Fruit fly (Drosophila melanogaster) whole organism, embryonic: ENCODE measurements around the gene CG43998.

Experiments
- Awh ChIP-seq: fragments of 200-800 bp; sonication (Bioruptor generic); IDR thresholded peaks from 2 replicates; pipeline ENCODE4, ENCODE4 v1.3.6; 2022; ENCODE audit warnings: missing biosample characterization, missing genetic modification characterization
- CG1024 ChIP-seq: fragments of 200-800 bp; sonication (Bioruptor generic); IDR thresholded peaks from 2 replicates; pipeline ENCODE4 v1.3.6; 2022; ENCODE audit warnings: missing biosample characterization, missing genetic modification characterization
- CG10321 ChIP-seq: fragments of 200-800 bp; sonication (Bioruptor generic); IDR thresholded peaks from 2 replicates; pipeline ENCODE4 v1.3.6; 2022; ENCODE audit warnings: missing biosample characterization, missing genetic modification characterization
- CG10979 ChIP-seq: fragments of 200-800 bp; sonication (Bioruptor generic); optimal IDR thresholded peaks from 2 replicates; lab custom pipeline; 2018; ENCODE audit warnings: missing biosample characterization, mild to moderate bottlenecking, missing genetic modification characterization, moderate library complexity
- CG11085 ChIP-seq: fragments of 200-800 bp; sonication (Bioruptor generic); IDR thresholded peaks from 2 replicates; pipeline ENCODE4 v1.3.6; 2022; ENCODE audit warnings: missing biosample characterization, missing genetic modification characterization
- CG12071 ChIP-seq: fragments of 200-800 bp; sonication (Bioruptor generic); optimal IDR thresholded peaks from 3 replicates; lab custom pipeline; 2018; ENCODE audit warnings: missing biosample characterization, mild to moderate bottlenecking, missing genetic modification characterization
- CG12104 ChIP-seq: fragments of 200-800 bp; sonication (Bioruptor generic); optimal IDR thresholded peaks from 3 replicates; lab custom pipeline; 2016; ENCODE audit warnings: missing biosample characterization, missing genetic modification characterization
- CG12659 ChIP-seq: fragments of 200-800 bp; sonication (Bioruptor generic); optimal IDR thresholded peaks from 3 replicates; lab custom pipeline; 2017; ENCODE audit warnings: mild to moderate bottlenecking, missing biosample characterization, missing genetic modification reagents, missing genetic modification characterization
- CG13296 ChIP-seq: fragments of 200-800 bp; sonication (Bioruptor generic); optimal IDR thresholded peaks from 3 replicates; lab custom pipeline; 2018; ENCODE audit warnings: missing biosample characterization, mild to moderate bottlenecking, missing genetic modification characterization
- CG1602 ChIP-seq: fragments of 200-800 bp; sonication (Bioruptor generic); optimal IDR thresholded peaks from 3 replicates; lab custom pipeline; 2016; ENCODE audit warnings: missing biosample characterization, missing genetic modification characterization
- CG16779 ChIP-seq: fragments of 200-800 bp; sonication (Bioruptor generic); IDR thresholded peaks from 2 replicates; pipeline ENCODE4 v1.3.6; 2022; ENCODE audit warnings: missing biosample characterization, missing genetic modification characterization
- CG17186 ChIP-seq: fragments of 200-800 bp; sonication (Bioruptor generic); optimal IDR thresholded peaks from 3 replicates; lab custom pipeline; 2017; ENCODE audit warnings: missing biosample characterization, missing genetic modification reagents, missing genetic modification characterization
- CG17328 ChIP-seq: fragments of 200-800 bp; sonication (Bioruptor generic); IDR thresholded peaks from 2 replicates; pipeline ENCODE4 v1.3.6; 2022; ENCODE audit warnings: missing biosample characterization, missing genetic modification characterization
- CG17802 ChIP-seq: fragments of 200-800 bp; sonication (Bioruptor generic); optimal IDR thresholded peaks from 2 replicates; lab custom pipeline; 2018; ENCODE audit warnings: missing biosample characterization, mild to moderate bottlenecking, missing genetic modification characterization, moderate library complexity
- CG17912 ChIP-seq: fragments of 200-800 bp; sonication (Bioruptor generic); optimal IDR thresholded peaks from 2 replicates; lab custom pipeline; 2018; ENCODE audit warnings: missing biosample characterization, mild to moderate bottlenecking, missing genetic modification characterization
- CG2120 ChIP-seq: fragments of 200-800 bp; sonication (Bioruptor generic); optimal IDR thresholded peaks from 3 replicates; lab custom pipeline; 2016; ENCODE audit warnings: missing biosample characterization, missing genetic modification characterization
- CG2129 ChIP-seq: fragments of 200-800 bp; sonication (Bioruptor generic); IDR thresholded peaks from 2 replicates; pipeline ENCODE4 v1.3.6; 2022; ENCODE audit warnings: missing biosample characterization, missing genetic modification characterization; ENCODE audit not compliant: partially characterized antibody
- CG31365 ChIP-seq: fragments of 200-800 bp; sonication (Bioruptor generic); optimal IDR thresholded peaks from 2 replicates; lab custom pipeline; 2018; ENCODE audit warnings: missing biosample characterization, mild to moderate bottlenecking, missing genetic modification characterization
- CG32767 ChIP-seq: fragments of 200-800 bp; sonication (Bioruptor generic); IDR thresholded peaks from 2 replicates; pipeline ENCODE4 v1.3.6; 2022; ENCODE audit warnings: missing biosample characterization, missing genetic modification characterization
- CG3281 ChIP-seq: fragments of 200-800 bp; sonication (Bioruptor generic); optimal IDR thresholded peaks from 3 replicates; lab custom pipeline; 2017; ENCODE audit warnings: missing biosample characterization, mild to moderate bottlenecking, missing genetic modification characterization
- CG7928 ChIP-seq: fragments of 200-800 bp; sonication (Bioruptor generic); optimal IDR thresholded peaks from 2 replicates; lab custom pipeline; 2017; ENCODE audit warnings: missing biosample characterization, mild to moderate bottlenecking, missing genetic modification characterization
- CHES-1-like ChIP-seq: fragments of 200-800 bp; sonication (Bioruptor generic); optimal IDR thresholded peaks from 2 replicates; lab custom pipeline; 2016; ENCODE audit warnings: missing biosample characterization, missing genetic modification characterization
- Camta ChIP-seq: fragments of 200-800 bp; sonication (Bioruptor generic); optimal IDR thresholded peaks from 2 replicates; lab custom pipeline; 2016; ENCODE audit warnings: missing biosample characterization, missing genetic modification characterization
- Ets65A ChIP-seq: fragments of 200-800 bp; sonication (Bioruptor generic); peaks from one replicate; lab custom pipeline; 2016; ENCODE audit warnings: missing biosample characterization, missing genetic modification characterization
- HLH3B ChIP-seq: fragments of 200-800 bp; sonication (Bioruptor generic); IDR thresholded peaks from 2 replicates; pipeline ENCODE4 v1.3.6; 2022; ENCODE audit warnings: missing biosample characterization, missing genetic modification characterization
- HLH4C ChIP-seq: fragments of 200-800 bp; sonication (Bioruptor generic); IDR thresholded peaks from 3 replicates; pipeline ENCODE4 v1.3.6; 2022; ENCODE audit warnings: missing biosample characterization, missing genetic modification characterization; ENCODE audit not compliant: partially characterized antibody
- Hand ChIP-seq: fragments of 200-800 bp; sonication (Bioruptor generic); optimal IDR thresholded peaks from 2 replicates; lab custom pipeline; 2017; ENCODE audit warnings: mild to moderate bottlenecking, missing biosample characterization, missing genetic modification reagents, missing genetic modification characterization
- Kr ChIP-seq: fragments of 200-800 bp; sonication (Bioruptor generic); optimal IDR thresholded peaks from 2 replicates; lab custom pipeline; 2017; ENCODE audit warnings: missing biosample characterization, mild to moderate bottlenecking, missing genetic modification characterization
- Neu2 ChIP-seq: fragments of 200-800 bp; sonication (Bioruptor generic); optimal IDR thresholded peaks from 3 replicates; lab custom pipeline; 2016; ENCODE audit warnings: missing biosample characterization, missing genetic modification characterization, borderline replicate concordance
- Optix ChIP-seq: fragments of 200-800 bp; sonication (Bioruptor generic); IDR thresholded peaks from 3 replicates; pipeline ENCODE4 v1.3.6; 2022; ENCODE audit warnings: missing biosample characterization, missing genetic modification characterization
- Rx ChIP-seq: fragments of 200-800 bp; sonication (Bioruptor generic); IDR thresholded peaks from 2 replicates; pipeline ENCODE4 v1.3.6; 2022; ENCODE audit warnings: missing biosample characterization, missing genetic modification characterization
- Stat92E ChIP-seq, 3 experiments: fragments of >200 bp in 2 of 3; fragments of 200-800 bp in 1 of 3; sonication (Bioruptor generic) in 1 of 3; optimal IDR thresholded peaks; 2 replicates each; lab custom pipeline; 2017 to 2019; ENCODE audit warnings: missing biosample characterization in 3 of 3, missing genetic modification characterization in 3 of 3, mild to moderate bottlenecking in 1 of 3, moderate library complexity in 1 of 3
- YL-1 ChIP-seq: fragments of 200-800 bp; sonication (Bioruptor generic); optimal IDR thresholded peaks from 3 replicates; lab custom pipeline; 2017; ENCODE audit warnings: missing biosample characterization, mild to moderate bottlenecking, missing genetic modification characterization
- ash1 ChIP-seq: fragments of 200-800 bp; sonication (Bioruptor generic); optimal IDR thresholded peaks from 2 replicates; lab custom pipeline; 2018; ENCODE audit warnings: missing biosample characterization, mild to moderate bottlenecking, missing genetic modification characterization
- ato ChIP-seq: fragments of 200-800 bp; sonication (Bioruptor generic); IDR thresholded peaks from 2 replicates; pipeline ENCODE4 v1.3.6; 2022; ENCODE audit warnings: missing biosample characterization, missing genetic modification characterization; ENCODE audit not compliant: partially characterized antibody
- dimm ChIP-seq: fragments of 200-800 bp; sonication (Bioruptor generic); IDR thresholded peaks from 2 replicates; pipeline ENCODE4 v1.3.6; 2022; ENCODE audit warnings: missing biosample characterization, missing genetic modification characterization
- exex ChIP-seq: fragments of 200-800 bp; sonication (Bioruptor generic); optimal IDR thresholded peaks from 4 replicates; lab custom pipeline; 2018; ENCODE audit warnings: missing biosample characterization, mild to moderate bottlenecking, missing genetic modification characterization, moderate library complexity
- fd102C ChIP-seq: fragments of 200-800 bp; sonication (Bioruptor generic); optimal IDR thresholded peaks from 2 replicates; lab custom pipeline; 2018; ENCODE audit warnings: missing biosample characterization, mild to moderate bottlenecking, missing genetic modification characterization, moderate library complexity
- ftz-f1 ChIP-seq: fragments of 200-800 bp; sonication (Bioruptor generic); optimal IDR thresholded peaks from 2 replicates; lab custom pipeline; 2016; ENCODE audit warnings: missing biosample characterization, missing genetic modification characterization
- gcm2 ChIP-seq: fragments of 200-800 bp; sonication (Bioruptor generic); optimal IDR thresholded peaks from 2 replicates; lab custom pipeline; 2016; ENCODE audit warnings: missing biosample characterization, missing genetic modification characterization
- hth ChIP-seq: fragments of >200 bp; optimal IDR thresholded peaks from 2 replicates; lab custom pipeline; 2017; ENCODE audit warnings: inconsistent platforms
- lbe ChIP-seq: fragments of 200-800 bp; sonication (Bioruptor generic); optimal IDR thresholded peaks from 2 replicates; lab custom pipeline; 2016; ENCODE audit warnings: missing biosample characterization, mild to moderate bottlenecking, missing genetic modification characterization
- mam ChIP-seq: fragments of 200-800 bp; sonication (Bioruptor generic); optimal IDR thresholded peaks from 3 replicates; lab custom pipeline; 2016; ENCODE audit warnings: missing biosample characterization, missing genetic modification characterization
- odd ChIP-seq: fragments of 200-800 bp; sonication (Bioruptor generic); optimal IDR thresholded peaks from 2 replicates; lab custom pipeline; 2017; ENCODE audit warnings: missing biosample characterization, mild to moderate bottlenecking, missing genetic modification characterization
- pum ChIP-seq: fragments of 200-800 bp; sonication (Bioruptor generic); optimal IDR thresholded peaks from 2 replicates; lab custom pipeline; 2016; ENCODE audit warnings: missing biosample characterization, missing genetic modification characterization
- repo ChIP-seq: fragments of 200-800 bp; sonication (Bioruptor generic); optimal IDR thresholded peaks from 2 replicates; lab custom pipeline; 2016; ENCODE audit warnings: missing biosample characterization, missing genetic modification characterization
- schlank ChIP-seq: fragments of 200-800 bp; sonication (Bioruptor generic); optimal IDR thresholded peaks from 2 replicates; lab custom pipeline; 2018; ENCODE audit warnings: missing biosample characterization, mild to moderate bottlenecking, missing genetic modification characterization
- sd ChIP-seq: fragments of 200-800 bp; sonication (Bioruptor generic); optimal IDR thresholded peaks from 3 replicates; lab custom pipeline; 2018; ENCODE audit warnings: missing biosample characterization, mild to moderate bottlenecking, missing genetic modification characterization, moderate library complexity
- sug ChIP-seq: fragments of 200-800 bp; optimal IDR thresholded peaks from 2 replicates; lab custom pipeline; 2019; ENCODE audit warnings: missing biosample characterization, mild to moderate bottlenecking, missing genetic modification characterization, moderate library complexity
- tap ChIP-seq: fragments of 200-800 bp; optimal IDR thresholded peaks from 3 replicates; lab custom pipeline; 2019; ENCODE audit warnings: missing biosample characterization, mild to moderate bottlenecking, missing genetic modification characterization, moderate library complexity
- tx ChIP-seq: fragments of 200-800 bp; sonication (Bioruptor generic); optimal IDR thresholded peaks from 2 replicates; lab custom pipeline; 2016; ENCODE audit warnings: missing biosample characterization, missing genetic modification characterization
- vnd ChIP-seq: fragments of 200-800 bp; sonication (Bioruptor generic); IDR thresholded peaks from 3 replicates; pipeline ENCODE4 v1.3.6; 2022; ENCODE audit warnings: missing biosample characterization, missing genetic modification characterization; ENCODE audit not compliant: partially characterized antibody

CG43998 gene

DNA sequence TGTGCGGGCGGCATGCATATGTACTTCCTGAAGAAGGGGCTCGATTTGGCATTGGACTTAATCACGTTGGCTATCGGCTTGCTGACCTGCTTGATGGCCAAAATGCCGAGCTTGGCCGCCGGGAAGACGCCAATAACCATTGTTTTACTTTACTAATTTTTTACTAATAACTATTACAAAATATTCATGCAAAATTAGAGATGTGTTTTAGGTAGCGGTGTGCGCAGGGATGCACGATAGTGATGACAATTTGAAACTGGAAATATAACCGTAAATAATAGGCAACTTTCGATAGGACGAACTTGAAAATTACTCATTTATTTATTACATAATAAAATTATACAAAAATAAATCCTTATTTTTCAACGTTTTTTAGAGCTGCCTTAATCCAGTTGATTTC lies 1.4 kb downstream of the CG43998 start, which contains the start of gene CG13601 (continued):
- peak; percentile 54 for TF ChIP-seq CG7928
- TF ChIP-seq CG2129 (GFP tag; lab: Robert Waterston, UW) = peak; percentile 32; the same call in 1 of the 2 replicates
- TF ChIP-seq CG12071 (GFP tag; lab: Kevin White, UChicago) = no peak
- no peak for TF ChIP-seq sd (tag; lab: Kevin White, UChicago)
- no peak for TF ChIP-seq CG11085 (GFP tag; lab: Robert Waterston, UW)
- no peak for TF ChIP-seq pum
- TF ChIP-seq HLH3B = peak; percentile 21; the same call in 1 of the 2 replicates
- TF ChIP-seq CG2120 (GFP tag; lab: Kevin White, UChicago) = peak; percentile 55
- TF ChIP-seq fd102C (GFP tag; lab: Kevin White, UChicago) = no peak
- peak; percentile 89 for TF ChIP-seq CG17186
- no peak for TF ChIP-seq Optix (GFP tag; lab: Robert Waterston, UW)
- no peak for TF ChIP-seq Hand (GFP tag; lab: Kevin White, UChicago)
- no peak for TF ChIP-seq CG10321
- no peak for TF ChIP-seq schlank (tag; lab: Kevin White, UChicago)
- peak; percentile 46 for TF ChIP-seq CG13296
- no peak for TF ChIP-seq CG1602 (GFP tag; lab: Kevin White, UChicago)
- TF ChIP-seq Ets65A = peak; percentile 72
- no peak for TF ChIP-seq hth
- TF ChIP-seq ash1 = no peak
- no peak for TF ChIP-seq tx
- TF ChIP-seq mam = peak; percentile 29
- TF ChIP-seq CG17802 (tag; lab: Kevin White, UChicago) = no peak
- TF ChIP-seq Stat92E (GFP tag; optimal IDR thresholded peaks at IDR 0.05; lab: Kevin White, UChicago) = no peak
- peak; percentile 50 for TF ChIP-seq CG12659 (GFP tag; lab: Kevin White, UChicago)
- no peak for TF ChIP-seq tap (tag; lab: Kevin White, UChicago)
- TF ChIP-seq ftz-f1 (GFP tag; lab: Kevin White, UChicago) = no peak
- no peak for TF ChIP-seq odd
- no peak for TF ChIP-seq CG3281
- no peak for TF ChIP-seq gcm2
- TF ChIP-seq CG16779 (GFP tag; lab: Robert Waterston, UW) = no peak
- no peak for TF ChIP-seq CHES-1-like (GFP tag; lab: Kevin White, UChicago)
- TF ChIP-seq Rx = no peak
- no peak for TF ChIP-seq CG10979 (tag; lab: Kevin White, UChicago)
- no peak for TF ChIP-seq repo
- TF ChIP-seq sug (tag; lab: Kevin White, UChicago) = peak; percentile 30
- no peak for TF ChIP-seq Neu2 (GFP tag; lab: Kevin White, UChicago)
- TF ChIP-seq vnd (GFP tag; lab: Robert Waterston, UW) = peak; percentile 71
- TF ChIP-seq Awh (GFP tag; lab: Robert Waterston, UW) = no peak
- TF ChIP-seq CG12104 = no peak
- TF ChIP-seq Kr (GFP tag; lab: Kevin White, UChicago) = no peak
- no peak for TF ChIP-seq CG17328 (GFP tag; lab: Robert Waterston, UW)
- TF ChIP-seq exex = peak; percentile 27
- TF ChIP-seq lbe (GFP tag; lab: Kevin White, UChicago) = peak; percentile 34
- TF ChIP-seq ato (GFP tag; lab: Robert Waterston, UW) = peak; percentile 40; the same call in 1 of the 2 replicates
- TF ChIP-seq YL-1 (GFP tag; lab: Kevin White, UChicago) = no peak
- no peak for TF ChIP-seq CG32767 (GFP tag; lab: Robert Waterston, UW)
- TF ChIP-seq HLH4C = peak; percentile 59; the same call in 2 of the 3 replicates
- no peak for TF ChIP-seq CG31365 (tag; lab: Kevin White, UChicago)
- no peak for TF ChIP-seq CG17912
- no peak for TF ChIP-seq Camta (GFP tag; lab: Kevin White, UChicago)
- no peak for TF ChIP-seq dimm (GFP tag; lab: Robert Waterston, UW)
- no peak for TF ChIP-seq CG1024 (GFP tag; lab: Robert Waterston, UW)
